Fruit fly (Drosophila melanogaster): ENCODE results near the gene CG33764.

DNA sequence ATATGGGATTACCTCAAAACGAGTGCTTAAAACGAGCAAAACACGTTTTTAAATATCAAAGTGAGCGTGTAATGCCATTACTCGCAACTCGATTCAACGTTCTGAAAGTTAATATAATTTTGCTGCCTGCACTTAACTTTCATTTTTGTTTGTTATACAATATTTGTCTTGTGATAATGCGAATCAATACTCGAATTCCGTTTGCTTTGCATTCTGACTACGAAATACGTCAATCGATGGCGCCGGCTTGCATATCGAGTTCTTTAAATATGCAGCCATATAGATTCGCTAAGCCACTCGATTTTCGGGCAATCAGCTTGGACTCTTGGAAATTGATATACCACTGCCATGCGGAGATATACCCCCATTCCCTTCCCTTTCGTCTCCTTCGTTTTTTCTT, 46.6 kb downstream of the CG33764 start:
- TF ChIP-seq eyg (GFP tag; optimal IDR thresholded peaks at IDR 0.05): no peak
- TF ChIP-seq trem (tag; optimal IDR thresholded peaks at IDR 0.05): no peak
- no peak for TF ChIP-seq CG10979 (tag; optimal IDR thresholded peaks at IDR 0.05)
- TF ChIP-seq tx (GFP tag; optimal IDR thresholded peaks at IDR 0.05): no peak
- TF ChIP-seq Mad (GFP tag; optimal IDR thresholded peaks at IDR 0.05): no peak
- no peak for TF ChIP-seq lilli (GFP tag; optimal IDR thresholded peaks at IDR 0.05)
- no peak for TF ChIP-seq danr (GFP tag; IDR thresholded peaks at IDR 0.05)
- TF ChIP-seq HLHmδ (GFP tag; optimal IDR thresholded peaks at IDR 0.05): no peak
- no peak for TF ChIP-seq jumu (GFP tag; optimal IDR thresholded peaks at IDR 0.05)
